Worm (Caenorhabditis elegans) whole organism, mixed stage, embryonic: ENCODE measurements around the gene sri-31.

ENCODE experiments used
- M03D4.4 ChIP-seq: sonication (generic microtip); optimal IDR thresholded peaks from 2 replicates; lab custom pipeline; 2017; ENCODE audit warnings: mild to moderate bottlenecking, missing genetic modification characterization, missing compliant biosample characterization
- bed-3 ChIP-seq: fragments of 200-800 bp; sonication (Bioruptor generic); optimal IDR thresholded peaks from 3 replicates; lab custom pipeline; 2018; ENCODE audit warnings: mild to moderate bottlenecking, missing genetic modification characterization, moderate library complexity, missing compliant biosample characterization
- blmp-1 ChIP-seq: fragments of 150-350 bp; optimal IDR thresholded peaks from 2 replicates; lab custom pipeline; 2014; ENCODE audit warnings: missing biosample characterization, missing genetic modification characterization
- ceh-39 ChIP-seq: fragments of 150-350 bp; optimal IDR thresholded peaks from 2 replicates; lab custom pipeline; 2014; ENCODE audit warnings: missing biosample characterization, missing genetic modification characterization
- ceh-43 ChIP-seq: fragments of 200-800 bp; sonication (Bioruptor generic); optimal IDR thresholded peaks from 2 replicates; lab custom pipeline; 2018; ENCODE audit warnings: mild to moderate bottlenecking, missing genetic modification characterization, moderate library complexity, missing compliant biosample characterization
- ceh-83 ChIP-seq: fragments of 200-800 bp; sonication (Bioruptor generic); optimal IDR thresholded peaks from 2 replicates; lab custom pipeline; 2018; ENCODE audit warnings: mild to moderate bottlenecking, missing genetic modification characterization, missing compliant biosample characterization
- ces-1 ChIP-seq: fragments of 150-350 bp; optimal IDR thresholded peaks from 2 replicates; lab custom pipeline; 2014; ENCODE audit warnings: missing biosample characterization, missing genetic modification reagents, missing genetic modification characterization
- cnd-1 ChIP-seq: fragments of 200-800 bp; sonication (Bioruptor generic); optimal IDR thresholded peaks from 2 replicates; lab custom pipeline; 2018; ENCODE audit warnings: mild to moderate bottlenecking, missing genetic modification characterization, missing compliant biosample characterization
- drap-1 ChIP-seq: fragments of 200-800 bp; sonication (Bioruptor generic); optimal IDR thresholded peaks from 3 replicates; lab custom pipeline; 2018; ENCODE audit warnings: mild to moderate bottlenecking, missing genetic modification characterization, missing compliant biosample characterization
- elt-1 ChIP-seq: sonication (generic microtip); optimal IDR thresholded peaks from 2 replicates; lab custom pipeline; 2017; ENCODE audit warnings: missing genetic modification characterization, mild to moderate bottlenecking, missing compliant biosample characterization, antibody characterized with exemption, moderate library complexity, borderline replicate concordance; ENCODE audit not compliant: insufficient read depth
- elt-3 ChIP-seq: fragments of 150-350 bp; optimal IDR thresholded peaks from 2 replicates; lab custom pipeline; 2014; ENCODE audit warnings: missing biosample characterization, missing genetic modification characterization
- flh-1 ChIP-seq: fragments of 200-800 bp; sonication (Bioruptor generic); optimal IDR thresholded peaks from 2 replicates; lab custom pipeline; 2018; ENCODE audit warnings: mild to moderate bottlenecking, missing genetic modification characterization, moderate library complexity, missing compliant biosample characterization
- ham-2 ChIP-seq: fragments of 200-800 bp; sonication (Bioruptor generic); optimal IDR thresholded peaks from 2 replicates; lab custom pipeline; 2018; ENCODE audit warnings: mild to moderate bottlenecking, missing genetic modification characterization, missing compliant biosample characterization
- lin-13 ChIP-seq: fragments of 150-350 bp; optimal IDR thresholded peaks from 2 replicates; lab custom pipeline; 2014; ENCODE audit warnings: missing biosample characterization, missing genetic modification characterization
- lin-32 ChIP-seq: fragments of 200-800 bp; sonication (Bioruptor generic); optimal IDR thresholded peaks from 2 replicates; lab custom pipeline; 2018; ENCODE audit warnings: mild to moderate bottlenecking, missing genetic modification characterization, missing compliant biosample characterization
- lsy-2 ChIP-seq: fragments of 150-350 bp; optimal IDR thresholded peaks from 2 replicates; lab custom pipeline; 2014; ENCODE audit warnings: missing biosample characterization, missing genetic modification characterization
- mab-5 ChIP-seq: fragments of 150-350 bp; optimal IDR thresholded peaks from 2 replicates; lab custom pipeline; 2014; ENCODE audit warnings: missing biosample characterization, missing genetic modification characterization
- nhr-12 ChIP-seq: fragments of 150-350 bp; optimal IDR thresholded peaks from 2 replicates; lab custom pipeline; 2014; ENCODE audit warnings: missing biosample characterization, missing genetic modification characterization
- nhr-237 ChIP-seq: fragments of 150-350 bp; optimal IDR thresholded peaks from 2 replicates; lab custom pipeline; 2014; ENCODE audit warnings: missing biosample characterization, missing genetic modification characterization
- nhr-28 ChIP-seq: fragments of 150-350 bp; optimal IDR thresholded peaks from 2 replicates; lab custom pipeline; 2014; ENCODE audit warnings: missing biosample characterization, missing genetic modification characterization
- nhr-76 ChIP-seq: sonication (generic microtip); optimal IDR thresholded peaks from 2 replicates; lab custom pipeline; 2017; ENCODE audit warnings: missing biosample characterization, missing genetic modification characterization
- pha-4 ChIP-seq: fragments of 150-350 bp; optimal IDR thresholded peaks from 2 replicates; lab custom pipeline; 2018; ENCODE audit warnings: missing biosample characterization, missing genetic modification reagents, missing genetic modification characterization
- sem-2 ChIP-seq: fragments of 200-800 bp; sonication (Bioruptor generic); optimal IDR thresholded peaks from 2 replicates; lab custom pipeline; 2018; ENCODE audit warnings: mild to moderate bottlenecking, missing genetic modification characterization, missing compliant biosample characterization
- snpc-4 ChIP-seq: fragments of 150-350 bp; optimal IDR thresholded peaks from 2 replicates; lab custom pipeline; 2014; ENCODE audit warnings: missing biosample characterization, missing genetic modification characterization
- sptf-1 ChIP-seq: sonication (generic microtip); optimal IDR thresholded peaks from 2 replicates; lab custom pipeline; 2017; ENCODE audit warnings: mild to moderate bottlenecking, missing genetic modification characterization, moderate library complexity, missing compliant biosample characterization
- tbx-8 ChIP-seq: fragments of 200-800 bp; sonication (Bioruptor generic); optimal IDR thresholded peaks from 2 replicates; lab custom pipeline; 2018; ENCODE audit warnings: mild to moderate bottlenecking, missing genetic modification characterization, moderate library complexity, missing compliant biosample characterization
- unc-120 ChIP-seq: sonication (generic microtip); optimal IDR thresholded peaks from 2 replicates; lab custom pipeline; 2017; ENCODE audit warnings: missing genetic modification characterization, missing compliant biosample characterization; ENCODE audit not compliant: poor library complexity, severe bottlenecking
- unc-39 ChIP-seq: fragments of 150-350 bp; optimal IDR thresholded peaks from 2 replicates; lab custom pipeline; 2014; ENCODE audit warnings: missing biosample characterization, missing genetic modification characterization
- unc-62 ChIP-seq: fragments of 150-350 bp; optimal IDR thresholded peaks from 2 replicates; lab custom pipeline; 2014; ENCODE audit warnings: missing biosample characterization, missing genetic modification reagents, missing genetic modification characterization
- zip-8 ChIP-seq: fragments of 150-350 bp; optimal IDR thresholded peaks from 2 replicates; lab custom pipeline; 2014; ENCODE audit warnings: missing biosample characterization, missing genetic modification characterization
- ztf-11 ChIP-seq: fragments of 150-350 bp; optimal IDR thresholded peaks from 2 replicates; lab custom pipeline; 2014; ENCODE audit warnings: missing biosample characterization, missing genetic modification characterization

The sri-31 gene

ce11 chrII:3038453-3038909, 12.3 kb upstream of the sri-31 start, which contains the start of the genes B0454.26 and B0454.5:
TSS of gene B0454.26 (minus strand) at chrII:3038553.
TSS of gene B0454.5 (plus strand) at chrII:3038859.
- TF ChIP-seq lsy-2 (tag; lab: Kevin White, UChicago) (no peak), lin-32 (no peak), pha-4 (tag; lab: Kevin White, UChicago) (no peak), nhr-237 (no peak), ceh-43 (no peak), elt-3 (tag; lab: Kevin White, UChicago) (no peak), tbx-8 (no peak), ceh-83 (GFP tag; lab: Kevin White, UChicago) (no peak), sem-2 (GFP tag; lab: Kevin White, UChicago) (no peak), elt-1 (tag; lab: Kevin White, UChicago) (no peak), ham-2 (GFP tag; lab: Kevin White, UChicago) (no peak), unc-39 (no peak), unc-120 (tag; lab: Kevin White, UChicago) (no peak), cnd-1 (tag; lab: Kevin White, UChicago) (no peak), flh-1 (GFP tag; lab: Kevin White, UChicago) (no peak), blmp-1 (tag; lab: Kevin White, UChicago) (no peak)

DNA sequence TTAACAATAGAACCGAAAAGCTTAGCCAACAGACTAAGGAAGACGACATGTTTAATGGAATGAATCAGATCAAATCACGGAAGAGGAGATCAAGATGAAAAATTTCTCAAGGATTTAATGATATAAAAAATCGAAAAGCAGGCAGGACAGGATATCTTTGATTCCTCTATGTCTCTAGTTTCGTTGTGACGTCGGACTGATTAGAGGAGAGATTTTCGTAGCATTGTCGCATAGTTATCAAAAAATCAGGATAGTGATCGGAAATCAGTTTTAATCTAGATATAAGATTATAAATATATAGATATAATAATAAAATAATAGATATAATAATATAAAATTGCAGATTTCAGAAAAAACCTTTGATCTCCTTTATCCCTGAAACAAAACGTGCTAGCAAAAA, 7.4 kb upstream of the sri-31 start, which contains the start of gene B0454.8:
TSS of gene B0454.8 (minus strand) at position 101 of the 400 bp plus-strand sequence.
- no peak for TF ChIP-seq elt-3 (tag; lab: Kevin White, UChicago)
- TF ChIP-seq zip-8 (tag; lab: Kevin White, UChicago) = no peak
- TF ChIP-seq blmp-1 (tag; lab: Kevin White, UChicago) = no peak
- no peak for TF ChIP-seq pha-4 (tag; lab: Kevin White, UChicago)
- no peak for TF ChIP-seq tbx-8
- TF ChIP-seq, all 35 proteins: peak for 0

- no peak for TF ChIP-seq ceh-39 (tag; lab: Kevin White, UChicago)
These were observed 6.8 kb upstream of the sri-31 start, which contains the start of gene sri-29 for ce11 chrII:3044023-3044422. TSS of gene sri-29 (plus strand) at chrII:3044323.

DNA sequence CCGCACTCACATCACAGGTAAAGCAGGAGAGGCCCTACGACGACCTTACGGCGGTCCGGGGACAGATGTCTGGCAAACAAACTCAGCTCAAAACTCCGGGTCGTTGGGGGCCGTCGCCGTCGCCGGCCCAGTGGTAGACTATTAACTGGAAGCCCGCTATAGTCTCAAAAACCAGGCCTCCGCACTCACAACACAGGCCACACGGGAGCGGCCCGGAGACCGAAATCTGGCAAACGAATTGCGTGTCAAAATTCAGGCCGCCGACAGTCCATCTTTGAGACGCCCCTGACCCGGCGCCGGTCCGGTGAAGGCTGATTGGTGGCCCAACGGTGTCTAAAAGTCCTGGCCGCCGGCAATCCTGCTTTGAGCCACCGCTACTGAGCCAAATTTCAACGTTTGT, 5.4 kb upstream of the sri-31 start:
- TF ChIP-seq nhr-12 (tag; lab: Kevin White, UChicago) (no peak), M03D4.4 (tag; lab: Kevin White, UChicago) (no peak), ceh-83 (GFP tag; lab: Kevin White, UChicago) (no peak), drap-1 (GFP tag; lab: Kevin White, UChicago) (no peak), elt-3 (tag; lab: Kevin White, UChicago) (no peak), unc-39 (no peak), snpc-4 (tag; lab: Kevin White, UChicago) (no peak), lin-13 (tag; lab: Kevin White, UChicago) (no peak), mab-5 (tag; lab: Kevin White, UChicago) (no peak), nhr-76 (tag; lab: Kevin White, UChicago) (no peak), sem-2 (GFP tag; lab: Kevin White, UChicago) (no peak), sptf-1 (tag; lab: Kevin White, UChicago) (no peak), blmp-1 (tag; lab: Kevin White, UChicago) (no peak), ham-2 (GFP tag; lab: Kevin White, UChicago) (no peak), nhr-28 (tag; lab: Kevin White, UChicago) (no peak), lin-32 (no peak), pha-4 (tag; lab: Kevin White, UChicago) (no peak)
- TF ChIP-seq, all 35 proteins: peak for 0

- TF ChIP-seq ceh-43 (no peak), nhr-237 (no peak), pha-4 (tag; lab: Kevin White, UChicago) (no peak), blmp-1 (tag; lab: Kevin White, UChicago) (no peak), unc-39 (no peak), nhr-28 (tag; lab: Kevin White, UChicago) (no peak), bed-3 (GFP tag; lab: Kevin White, UChicago) (no peak), M03D4.4 (tag; lab: Kevin White, UChicago) (no peak), lsy-2 (tag; lab: Kevin White, UChicago) (no peak), zip-8 (tag; lab: Kevin White, UChicago) (no peak), ham-2 (GFP tag; lab: Kevin White, UChicago) (no peak), ztf-11 (tag; lab: Kevin White, UChicago) (no peak), mab-5 (tag; lab: Kevin White, UChicago) (no peak), ces-1 (no peak), nhr-12 (tag; lab: Kevin White, UChicago) (no peak), unc-62 (GFP tag; lab: Kevin White, UChicago) (no peak), drap-1 (GFP tag; lab: Kevin White, UChicago) (no peak), nhr-76 (tag; lab: Kevin White, UChicago) (no peak), ceh-39 (tag; lab: Kevin White, UChicago) (no peak)
These were observed 4.9 kb upstream of the sri-31 start, which contains the start of gene sri-30 for ce11 chrII:3045875-3046274. TSS of gene sri-30 (plus strand) at chrII:3046175.
